Worm (Caenorhabditis elegans) whole organism, L3 larva: ENCODE measurements around the gene str-4.

Experiments
- ZK546.5 ChIP-seq: sonication (generic microtip); optimal IDR thresholded peaks from 2 replicates; lab custom pipeline; 2017; ENCODE audit warnings: missing biosample characterization, missing genetic modification characterization
- aly-2 ChIP-seq: fragments of 150-350 bp; optimal IDR thresholded peaks from 2 replicates; lab custom pipeline; 2014; ENCODE audit warnings: missing biosample characterization, missing genetic modification characterization
- ama-1 ChIP-seq: fragments of 150-350 bp; optimal IDR thresholded peaks from 2 replicates; lab custom pipeline; 2018
- ceh-16 ChIP-seq: sonication (generic microtip); optimal IDR thresholded peaks from 2 replicates; lab custom pipeline; 2017; ENCODE audit warnings: missing biosample characterization, missing genetic modification characterization
- daf-12 ChIP-seq: fragments of 150-350 bp; optimal IDR thresholded peaks from 2 replicates; lab custom pipeline; 2014; ENCODE audit warnings: missing biosample characterization, missing genetic modification reagents, missing genetic modification characterization
- egl-27 ChIP-seq: sonication (generic microtip); optimal IDR thresholded peaks from 4 replicates; lab custom pipeline; 2017; ENCODE audit warnings: missing biosample characterization, missing genetic modification reagents, missing genetic modification characterization
- egl-5 ChIP-seq: fragments of 150-350 bp; optimal IDR thresholded peaks from 2 replicates; lab custom pipeline; 2017; ENCODE audit warnings: missing biosample characterization, missing genetic modification reagents, missing genetic modification characterization, inconsistent platforms
- elt-1 ChIP-seq: fragments of 150-350 bp; optimal IDR thresholded peaks from 2 replicates; lab custom pipeline; 2014; ENCODE audit warnings: missing biosample characterization, missing genetic modification characterization
- elt-2 ChIP-seq: sonication (generic microtip); optimal IDR thresholded peaks from 2 replicates; lab custom pipeline; 2016; ENCODE audit warnings: missing genetic modification reagents, mild to moderate bottlenecking, missing genetic modification characterization, missing compliant biosample characterization
- fkh-10 ChIP-seq: sonication (generic microtip); optimal IDR thresholded peaks from 2 replicates; lab custom pipeline; 2017; ENCODE audit warnings: missing biosample characterization, missing genetic modification reagents, missing genetic modification characterization
- fkh-2 ChIP-seq: fragments of 150-350 bp; optimal IDR thresholded peaks from 2 replicates; lab custom pipeline; 2014; ENCODE audit warnings: missing biosample characterization, missing genetic modification reagents, missing genetic modification characterization
- fos-1 ChIP-seq: fragments of 150-350 bp; optimal IDR thresholded peaks from 2 replicates; lab custom pipeline; 2014; ENCODE audit warnings: missing biosample characterization, missing genetic modification characterization
- lin-15B ChIP-seq: fragments of 150-350 bp; optimal IDR thresholded peaks from 2 replicates; lab custom pipeline; 2014; ENCODE audit warnings: missing biosample characterization, missing genetic modification characterization
- lin-39 ChIP-seq: fragments of 150-350 bp; optimal IDR thresholded peaks from 2 replicates; lab custom pipeline; 2018; ENCODE audit warnings: missing biosample characterization, missing genetic modification reagents, missing genetic modification characterization
- mdl-1 ChIP-seq: fragments of 150-350 bp; optimal IDR thresholded peaks from 2 replicates; lab custom pipeline; 2014; ENCODE audit warnings: missing biosample characterization, missing genetic modification characterization
- mml-1 ChIP-seq: fragments of 150-350 bp; sonication (generic microtip); optimal IDR thresholded peaks from 3 replicates; lab custom pipeline; 2014; ENCODE audit warnings: missing biosample characterization, missing genetic modification characterization
- nhr-11 ChIP-seq: fragments of 150-350 bp; optimal IDR thresholded peaks from 2 replicates; lab custom pipeline; 2014; ENCODE audit warnings: missing biosample characterization, missing genetic modification characterization
- nhr-12 ChIP-seq: fragments of 150-350 bp; optimal IDR thresholded peaks from 2 replicates; lab custom pipeline; 2014; ENCODE audit warnings: missing biosample characterization, missing genetic modification characterization
- nhr-23 ChIP-seq: fragments of 150-350 bp; optimal IDR thresholded peaks from 2 replicates; lab custom pipeline; 2014; ENCODE audit warnings: missing biosample characterization, missing genetic modification reagents, missing genetic modification characterization
- nhr-25 ChIP-seq: sonication (generic microtip); optimal IDR thresholded peaks from 2 replicates; lab custom pipeline; 2017; ENCODE audit warnings: missing biosample characterization, missing genetic modification characterization
- nhr-43 ChIP-seq: sonication (generic microtip); optimal IDR thresholded peaks from 2 replicates; lab custom pipeline; 2016; ENCODE audit warnings: mild to moderate bottlenecking, missing genetic modification characterization, missing compliant biosample characterization; ENCODE audit not compliant: poor library complexity, severe bottlenecking
- nhr-67 ChIP-seq: fragments of 150-350 bp; optimal IDR thresholded peaks from 2 replicates; lab custom pipeline; 2014; ENCODE audit warnings: missing biosample characterization, missing genetic modification characterization
- nhr-76 ChIP-seq: fragments of 150-350 bp; sonication (generic microtip); optimal IDR thresholded peaks from 5 replicates; lab custom pipeline; 2014; ENCODE audit warnings: missing biosample characterization, missing genetic modification characterization
- nhr-77 ChIP-seq: fragments of 150-350 bp; optimal IDR thresholded peaks from 2 replicates; lab custom pipeline; 2014; ENCODE audit warnings: missing biosample characterization, missing genetic modification characterization
- pha-4 ChIP-seq: fragments of 150-350 bp; optimal IDR thresholded peaks from 2 replicates; lab custom pipeline; 2014; ENCODE audit warnings: missing biosample characterization, missing genetic modification reagents, missing genetic modification characterization
- pqm-1 ChIP-seq: fragments of 150-350 bp; optimal IDR thresholded peaks from 2 replicates; lab custom pipeline; 2017; ENCODE audit warnings: missing biosample characterization, missing genetic modification characterization, inconsistent platforms
- snpc-4 ChIP-seq: fragments of 150-350 bp; optimal IDR thresholded peaks from 2 replicates; lab custom pipeline; 2014; ENCODE audit warnings: missing biosample characterization, missing genetic modification characterization
- tbx-2 ChIP-seq: sonication (generic microtip); optimal IDR thresholded peaks from 2 replicates; lab custom pipeline; 2016; ENCODE audit warnings: mild to moderate bottlenecking, missing genetic modification characterization, missing compliant biosample characterization
- unc-39 ChIP-seq: sonication (generic microtip); optimal IDR thresholded peaks from 4 replicates; lab custom pipeline; 2017; ENCODE audit warnings: missing biosample characterization, missing genetic modification characterization
- unc-62 ChIP-seq: fragments of 150-350 bp; sonication (generic microtip); optimal IDR thresholded peaks from 4 replicates; lab custom pipeline; 2014; ENCODE audit warnings: missing biosample characterization, missing genetic modification reagents, missing genetic modification characterization
- zag-1 ChIP-seq: fragments of 150-350 bp; optimal IDR thresholded peaks from 2 replicates; lab custom pipeline; 2014; ENCODE audit warnings: missing biosample characterization, missing genetic modification characterization
- ztf-4 ChIP-seq: fragments of 150-350 bp; optimal IDR thresholded peaks from 2 replicates; lab custom pipeline; 2014; ENCODE audit warnings: missing biosample characterization, missing genetic modification characterization

str-4 gene

ce11 chrV:13312210-13312676 is 27.3 kb downstream of the str-4 start, which contains the start of gene nasp-2:
TSS of gene nasp-2 (minus strand) at chrV:13312260.
- no peak for TF ChIP-seq zag-1 (tag; lab: Kevin White, UChicago)
- no peak for TF ChIP-seq aly-2 (tag; lab: Kevin White, UChicago)
- TF ChIP-seq nhr-76 (tag; lab: Kevin White, UChicago), result no peak
- TF ChIP-seq ZK546.5 (tag; lab: Kevin White, UChicago), result no peak
- TF ChIP-seq snpc-4 (tag; lab: Kevin White, UChicago), result no peak
- TF ChIP-seq daf-12 (tag; lab: Kevin White, UChicago), result no peak
- no peak for TF ChIP-seq egl-27 (tag; lab: Kevin White, UChicago)
- no peak for TF ChIP-seq mdl-1
- peak; percentile 20 for TF ChIP-seq elt-2
- TF ChIP-seq nhr-43 (tag; lab: Kevin White, UChicago), result peak; percentile 3
- TF ChIP-seq elt-1 (tag; lab: Kevin White, UChicago), result no peak
- no peak for TF ChIP-seq nhr-77 (tag; lab: Kevin White, UChicago)
- no peak for TF ChIP-seq ceh-16 (tag; lab: Kevin White, UChicago)
- peak; percentile 44 for TF ChIP-seq lin-15B
- TF ChIP-seq nhr-11, result no peak
- no peak for TF ChIP-seq unc-39 (tag; lab: Kevin White, UChicago)
- TF ChIP-seq lin-39 (tag; lab: Kevin White, UChicago), result no peak
- TF ChIP-seq unc-62 (GFP tag; lab: Kevin White, UChicago), result no peak
- no peak for TF ChIP-seq fkh-2 (tag; lab: Kevin White, UChicago)
- TF ChIP-seq pha-4 (tag; lab: Kevin White, UChicago), result peak; percentile 37
- no peak for TF ChIP-seq tbx-2 (tag; lab: Kevin White, UChicago)
- TF ChIP-seq ztf-4 (tag; lab: Kevin White, UChicago), result no peak
- no peak for TF ChIP-seq nhr-12 (tag; lab: Kevin White, UChicago)

ce11 chrV:13309806-13310205 is 29.7 kb downstream of the str-4 start:
- TF ChIP-seq ceh-16 (tag; lab: Kevin White, UChicago) (no peak), tbx-2 (tag; lab: Kevin White, UChicago) (no peak), lin-39 (tag; lab: Kevin White, UChicago) (no peak), egl-5 (no peak), nhr-23 (no peak), nhr-12 (tag; lab: Kevin White, UChicago) (no peak), zag-1 (tag; lab: Kevin White, UChicago) (no peak), ama-1 (lab: Kevin White, UChicago) (no peak), mml-1 (tag; lab: Kevin White, UChicago) (no peak)
- TF ChIP-seq, all 47 proteins: peak for 0

- TF ChIP-seq lin-15B, result no peak
- no peak for TF ChIP-seq fkh-10
- TF ChIP-seq snpc-4 (tag; lab: Kevin White, UChicago), result no peak
- TF ChIP-seq nhr-12 (tag; lab: Kevin White, UChicago), result no peak
- no peak for TF ChIP-seq unc-39 (tag; lab: Kevin White, UChicago)
- no peak for TF ChIP-seq egl-27 (tag; lab: Kevin White, UChicago)
- TF ChIP-seq ztf-4 (tag; lab: Kevin White, UChicago), result no peak
- no peak for TF ChIP-seq egl-5
- no peak for TF ChIP-seq fos-1 (tag; lab: Kevin White, UChicago)
- no peak for TF ChIP-seq aly-2 (tag; lab: Kevin White, UChicago)
- TF ChIP-seq ama-1 (lab: Kevin White, UChicago), result no peak
- no peak for TF ChIP-seq ZK546.5 (tag; lab: Kevin White, UChicago)
- no peak for TF ChIP-seq nhr-23
These were observed 30.9 kb downstream of the str-4 start, which contains the start of gene C50B6.1 for ce11 chrV:13308616-13309015. TSS of gene C50B6.1 (plus strand) at chrV:13308916.

ce11 chrV:13304663-13305188 is 34.8 kb downstream of the str-4 start, which contains the start of gene C26E1.2:
TSS of gene C26E1.2 (plus strand) at chrV:13305138.
- peak; percentile 11 for TF ChIP-seq pqm-1
- peak; percentile 83 for TF ChIP-seq elt-2
- TF ChIP-seq daf-12 (tag; lab: Kevin White, UChicago), result no peak
- no peak for TF ChIP-seq tbx-2 (tag; lab: Kevin White, UChicago)
- no peak for TF ChIP-seq nhr-43 (tag; lab: Kevin White, UChicago)
- no peak for TF ChIP-seq nhr-67 (tag; lab: Kevin White, UChicago)

DNA sequence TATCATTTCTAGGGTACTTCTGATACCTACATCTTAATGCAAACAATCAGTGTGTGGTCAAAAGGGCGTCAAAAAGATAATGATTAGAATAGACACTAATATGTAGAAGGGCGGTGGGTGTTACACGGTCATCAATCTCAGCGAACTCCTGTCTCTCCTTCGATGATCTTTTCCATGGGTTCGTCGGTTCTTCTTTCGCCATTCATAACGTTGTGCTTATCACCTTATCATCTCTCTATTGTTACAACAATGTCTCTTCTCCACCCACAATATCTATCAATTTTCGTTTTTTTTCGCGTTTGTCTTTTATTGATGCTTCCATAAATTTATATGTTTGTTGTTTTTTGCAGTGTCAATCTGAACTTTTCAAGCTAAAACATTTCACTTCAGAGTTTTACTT is 38.1 kb downstream of the str-4 start, which contains the start of gene ceh-79:
Gene ceh-79, plus strand, starts transcription at position 391 of the 400 bp plus-strand sequence.
- TF ChIP-seq nhr-25 (no peak), pqm-1 (no peak), elt-2 (peak; percentile 57), fos-1 (tag; lab: Kevin White, UChicago) (no peak)
